Worm (Caenorhabditis elegans) whole organism, L4 larva: Measurements from ENCODE around the gene pho-9.

ENCODE experiments used
- D1046.2 ChIP-seq: fragments of 200-800 bp; sonication (Bioruptor generic); IDR thresholded peaks from 2 replicates; pipeline ENCODE4 v1.3.6; 2022; ENCODE audit warnings: missing genetic modification characterization, missing compliant biosample characterization
- Y105C5A.15 ChIP-seq: fragments of 200-800 bp; sonication (Bioruptor generic); IDR thresholded peaks from 2 replicates; pipeline ENCODE4 v1.3.6; 2022; ENCODE audit warnings: missing genetic modification characterization, missing compliant biosample characterization
- Y5F2A.4 ChIP-seq: fragments of 200-800 bp; sonication (Bioruptor generic); optimal IDR thresholded peaks from 2 replicates; lab custom pipeline; 2018; ENCODE audit warnings: mild to moderate bottlenecking, missing genetic modification characterization, missing compliant biosample characterization
- Y75B8A.6 ChIP-seq: fragments of 200-800 bp; sonication (Bioruptor generic); IDR thresholded peaks from 2 replicates; pipeline ENCODE4 v1.3.6; 2022; ENCODE audit warnings: missing genetic modification reagents, missing genetic modification characterization, missing compliant biosample characterization
- aha-1 ChIP-seq: fragments of 150-350 bp; peaks from one replicate; lab custom pipeline; 2014; ENCODE audit warnings: missing biosample characterization, missing genetic modification characterization
- aly-2 ChIP-seq: sonication (generic microtip); optimal IDR thresholded peaks from 2 replicates; lab custom pipeline; 2018; ENCODE audit warnings: missing biosample characterization, missing genetic modification characterization
- ceh-20 ChIP-seq: fragments of 200-800 bp; sonication (Bioruptor generic); IDR thresholded peaks from 2 replicates; pipeline ENCODE4 v1.3.6; 2022; ENCODE audit warnings: missing genetic modification reagents, missing genetic modification characterization, missing compliant biosample characterization
- ces-1 ChIP-seq: fragments of 150-350 bp; sonication (generic microtip); optimal IDR thresholded peaks from 4 replicates; lab custom pipeline; 2014; ENCODE audit warnings: missing biosample characterization, missing genetic modification reagents, missing genetic modification characterization
- daf-16 ChIP-seq, 3 experiments: sonication (generic microtip); optimal IDR thresholded peaks; 2 replicates each; lab custom pipeline; 2016 to 2017; ENCODE audit warnings: missing genetic modification characterization in 3 of 3, missing genetic modification reagents in 3 of 3, mild to moderate bottlenecking in 2 of 3, missing compliant biosample characterization in 2 of 3, missing biosample characterization in 1 of 3, moderate library complexity in 1 of 3
- daf-19 ChIP-seq: fragments of 200-800 bp; sonication (Bioruptor generic); conservative IDR thresholded peaks from 2 replicates; pipeline ENCODE4 v1.3.6; 2022; ENCODE audit warnings: missing genetic modification characterization, missing compliant biosample characterization
- dmd-6 ChIP-seq: fragments of 200-800 bp; sonication (Bioruptor generic); IDR thresholded peaks from 2 replicates; pipeline ENCODE4 v1.3.6; 2022; ENCODE audit warnings: missing genetic modification reagents, missing genetic modification characterization, missing compliant biosample characterization
- dmd-8 ChIP-seq: fragments of 200-800 bp; sonication (Bioruptor generic); IDR thresholded peaks from 2 replicates; pipeline ENCODE4 v1.3.6; 2022; ENCODE audit warnings: missing genetic modification characterization, missing compliant biosample characterization
- dmd-9 ChIP-seq: fragments of 200-800 bp; sonication (Bioruptor generic); IDR thresholded peaks from 2 replicates; pipeline ENCODE4 v1.3.6; 2022; ENCODE audit warnings: missing genetic modification reagents, missing genetic modification characterization, missing compliant biosample characterization
- duxl-1 ChIP-seq: sonication (generic microtip); optimal IDR thresholded peaks from 2 replicates; lab custom pipeline; 2016; ENCODE audit warnings: mild to moderate bottlenecking, missing genetic modification characterization, moderate library complexity, missing compliant biosample characterization; ENCODE audit not compliant: poor library complexity
- gei-8 ChIP-seq: fragments of 200-800 bp; sonication (Bioruptor generic); optimal IDR thresholded peaks from 2 replicates; lab custom pipeline; 2018; ENCODE audit warnings: mild to moderate bottlenecking, missing genetic modification characterization, missing compliant biosample characterization
- hlh-11 ChIP-seq: fragments of 200-800 bp; sonication (Bioruptor generic); optimal IDR thresholded peaks from 2 replicates; lab custom pipeline; 2018; ENCODE audit warnings: mild to moderate bottlenecking, missing genetic modification characterization, missing compliant biosample characterization
- hlh-30 ChIP-seq: sonication (generic microtip); optimal IDR thresholded peaks from 2 replicates; lab custom pipeline; 2017; ENCODE audit warnings: antibody characterized with exemption, mild to moderate bottlenecking, missing genetic modification characterization, missing compliant biosample characterization; ENCODE audit not compliant: insufficient read depth
- hmg-1.1 ChIP-seq: fragments of 200-800 bp; sonication (Bioruptor generic); IDR thresholded peaks from 2 replicates; pipeline ENCODE4 v1.3.6; 2022; ENCODE audit warnings: missing genetic modification reagents, missing genetic modification characterization, missing compliant biosample characterization
- jun-1 ChIP-seq: fragments of 150-350 bp; optimal IDR thresholded peaks from 2 replicates; lab custom pipeline; 2014; ENCODE audit warnings: missing biosample characterization, missing genetic modification reagents, missing genetic modification characterization
- lim-7 ChIP-seq: fragments of 200-800 bp; sonication (Bioruptor generic); IDR thresholded peaks from 2 replicates; pipeline ENCODE4 v1.3.6; 2022; ENCODE audit warnings: missing genetic modification characterization, missing compliant biosample characterization
- lin-15B ChIP-seq: fragments of 150-350 bp; sonication (generic microtip); optimal IDR thresholded peaks from 3 replicates; lab custom pipeline; 2014; ENCODE audit warnings: missing biosample characterization, missing genetic modification characterization
- lin-38 ChIP-seq: fragments of 200-800 bp; sonication (Bioruptor generic); IDR thresholded peaks from 2 replicates; pipeline ENCODE4 v1.3.6; 2022; ENCODE audit warnings: missing genetic modification reagents, missing genetic modification characterization, missing compliant biosample characterization
- lsy-2 ChIP-seq, 2 experiments: fragments of 150-350 bp in 1 of 2; sonication (generic microtip) in 1 of 2; optimal IDR thresholded peaks; 2 replicates each; lab custom pipeline; 2014 to 2017; ENCODE audit warnings: missing biosample characterization in 2 of 2, missing genetic modification characterization in 2 of 2
- madf-5 ChIP-seq, 2 experiments: fragments of 200-800 bp; sonication (Bioruptor generic); IDR thresholded peaks; 2 replicates each; pipeline ENCODE4 v1.3.6; 2022; ENCODE audit warnings: missing compliant biosample characterization in 2 of 2, missing genetic modification characterization in 2 of 2
- madf-9 ChIP-seq: fragments of 200-800 bp; sonication (Bioruptor generic); conservative IDR thresholded peaks from 2 replicates; pipeline ENCODE4 v1.3.6; 2022; ENCODE audit warnings: missing genetic modification reagents, missing genetic modification characterization, missing compliant biosample characterization
- mxl-3 ChIP-seq: fragments of 200-800 bp; sonication (Bioruptor generic); optimal IDR thresholded peaks from 2 replicates; lab custom pipeline; 2018; ENCODE audit warnings: mild to moderate bottlenecking, missing genetic modification characterization, missing compliant biosample characterization
- nhr-111 ChIP-seq: fragments of 200-800 bp; sonication (Bioruptor generic); optimal IDR thresholded peaks from 2 replicates; lab custom pipeline; 2018; ENCODE audit warnings: mild to moderate bottlenecking, missing genetic modification characterization, missing compliant biosample characterization
- nhr-25 ChIP-seq: sonication (generic microtip); optimal IDR thresholded peaks from 2 replicates; lab custom pipeline; 2017; ENCODE audit warnings: missing genetic modification characterization, mild to moderate bottlenecking, missing compliant biosample characterization, antibody characterized with exemption, moderate library complexity, borderline replicate concordance; ENCODE audit not compliant: insufficient read depth
- nhr-28 ChIP-seq: fragments of 150-350 bp; optimal IDR thresholded peaks from 2 replicates; lab custom pipeline; 2014; ENCODE audit warnings: missing biosample characterization, missing genetic modification characterization
- nhr-41 ChIP-seq: fragments of 200-800 bp; sonication (Bioruptor generic); IDR thresholded peaks from 2 replicates; pipeline ENCODE4 v1.3.6; 2022; ENCODE audit warnings: missing genetic modification reagents, missing genetic modification characterization, missing compliant biosample characterization
- nhr-42 ChIP-seq: fragments of 200-800 bp; sonication (Bioruptor generic); IDR thresholded peaks from 2 replicates; pipeline ENCODE4 v1.3.6; 2022; ENCODE audit warnings: missing genetic modification characterization, missing compliant biosample characterization
- nhr-48 ChIP-seq: sonication (generic microtip); optimal IDR thresholded peaks from 2 replicates; lab custom pipeline; 2016; ENCODE audit warnings: mild to moderate bottlenecking, missing genetic modification characterization, missing compliant biosample characterization
- pha-4 ChIP-seq, 2 experiments: fragments of 150-350 bp in 1 of 2; fragments of 200-800 bp in 1 of 2; sonication (Bioruptor generic) in 1 of 2; IDR thresholded peaks in 1 of 2; optimal IDR thresholded peaks in 1 of 2; 2 replicates each; pipeline versions ENCODE4 v1.3.6 to Lab custom; 2014 to 2022; ENCODE audit warnings: missing genetic modification characterization in 2 of 2, missing genetic modification reagents in 2 of 2, missing biosample characterization in 1 of 2, missing compliant biosample characterization in 1 of 2
- pqm-1 ChIP-seq: sonication (generic microtip); optimal IDR thresholded peaks from 2 replicates; lab custom pipeline; 2017; ENCODE audit warnings: missing biosample characterization, missing genetic modification characterization
- snpc-1.2 ChIP-seq: fragments of 200-800 bp; sonication (Bioruptor generic); IDR thresholded peaks from 2 replicates; pipeline ENCODE4 v1.3.6; 2022; ENCODE audit warnings: missing genetic modification reagents, missing genetic modification characterization, missing compliant biosample characterization
- snpc-4 ChIP-seq: fragments of 150-350 bp; optimal IDR thresholded peaks from 2 replicates; lab custom pipeline; 2014; ENCODE audit warnings: missing biosample characterization, missing genetic modification characterization
- spr-1 ChIP-seq: sonication (generic microtip); optimal IDR thresholded peaks from 2 replicates; lab custom pipeline; 2016; ENCODE audit warnings: mild to moderate bottlenecking, missing genetic modification characterization, missing compliant biosample characterization
- spr-3 ChIP-seq: fragments of 200-800 bp; sonication (Bioruptor generic); optimal IDR thresholded peaks from 2 replicates; lab custom pipeline; 2018; ENCODE audit warnings: mild to moderate bottlenecking, missing genetic modification characterization, missing compliant biosample characterization
- tag-97 ChIP-seq: fragments of 200-800 bp; sonication (Bioruptor generic); IDR thresholded peaks from 2 replicates; pipeline ENCODE4 v1.3.6; 2022; ENCODE audit warnings: missing genetic modification characterization, missing compliant biosample characterization
- zfp-3 ChIP-seq: fragments of 200-800 bp; sonication (Bioruptor generic); conservative IDR thresholded peaks from 2 replicates; pipeline ENCODE4 v1.3.6; 2022; ENCODE audit warnings: missing genetic modification reagents, missing genetic modification characterization, missing compliant biosample characterization
- zip-11 ChIP-seq: fragments of 200-800 bp; sonication (Bioruptor generic); IDR thresholded peaks from 2 replicates; pipeline ENCODE4 v1.3.6; 2022; ENCODE audit warnings: missing genetic modification characterization, missing compliant biosample characterization

pho-9 gene

DNA sequence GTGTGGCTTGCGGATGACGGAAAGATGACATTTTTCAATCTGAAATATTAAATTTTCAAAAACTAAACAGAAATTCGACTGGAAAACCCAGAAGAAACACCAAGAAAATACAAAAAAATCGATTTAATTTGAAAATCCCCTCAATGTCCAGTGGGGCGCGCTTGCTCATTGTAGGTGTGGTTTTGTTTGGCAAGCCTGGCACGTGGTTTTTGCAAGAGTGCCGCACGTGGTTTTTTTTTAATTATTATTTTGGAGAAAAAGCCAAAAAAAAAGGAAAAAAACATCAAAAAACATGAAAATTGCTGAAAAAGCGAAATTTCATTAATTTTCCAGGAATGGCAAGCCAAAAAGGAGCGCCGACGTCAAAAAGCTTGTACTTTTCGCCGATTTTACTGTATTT is 8.0 kb upstream of the pho-9 start, which contains the start of gene swsn-3 (continued):
- TF ChIP-seq dmd-6 (peak; percentile 49; the same call in 1 of the 2 replicates), madf-5 (GFP tag; IDR thresholded peaks at IDR 0.05; lab: Robert Waterston, UW) (no peak), pha-4 (GFP tag; IDR thresholded peaks at IDR 0.05; lab: Robert Waterston, UW) (peak; percentile 83), pha-4 (tag; optimal IDR thresholded peaks at IDR 0.05; lab: Kevin White, UChicago) (no peak), ceh-20 (no peak), daf-16 (GFP tag; optimal IDR thresholded peaks at IDR 0.05; lab: Kevin White, UChicago) (peak in 1 of 2 experiments; percentile 36), daf-16 (tag; optimal IDR thresholded peaks at IDR 0.05; lab: Kevin White, UChicago) (peak; percentile 54), gei-8 (no peak), Y5F2A.4 (GFP tag; lab: Kevin White, UChicago) (no peak), nhr-111 (GFP tag; lab: Kevin White, UChicago) (no peak), ces-1 (peak; percentile 27), jun-1 (tag; lab: Kevin White, UChicago) (no peak), Y75B8A.6 (peak; percentile 45; the same call in 1 of the 2 replicates), nhr-48 (peak; percentile 56), dmd-8 (GFP tag; lab: Robert Waterston, UW) (no peak), zfp-3 (GFP tag; lab: Robert Waterston, UW) (no peak), spr-1 (peak; percentile 68), lim-7 (no peak), hmg-1.1 (GFP tag; lab: Robert Waterston, UW) (peak; percentile 77), aly-2 (tag; lab: Kevin White, UChicago) (no peak), mxl-3 (GFP tag; lab: Kevin White, UChicago) (no peak)
- TF ChIP-seq, all 104 proteins: peak for 52

DNA sequence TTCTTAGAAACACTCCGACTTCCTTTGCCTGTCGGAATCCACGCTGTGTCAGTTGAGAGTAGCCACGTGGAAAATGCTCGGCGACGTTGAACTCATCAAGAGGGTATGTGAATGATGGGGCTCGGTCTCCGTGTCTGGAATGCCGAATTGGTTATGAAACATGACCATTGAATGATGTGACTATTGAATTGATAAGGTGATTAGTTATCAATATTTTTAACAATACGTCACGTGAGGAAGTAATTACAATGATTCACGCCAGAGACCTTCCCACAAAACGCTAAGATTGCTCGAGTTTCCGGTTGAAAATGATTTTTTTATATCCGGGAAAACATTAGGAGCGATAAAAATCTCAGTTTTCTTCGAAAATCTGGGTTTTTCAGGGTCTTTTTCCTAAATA is 1.3 kb downstream of the pho-9 start:
- TF ChIP-seq nhr-41 = no peak
- no peak for TF ChIP-seq dmd-9
- no peak for TF ChIP-seq tag-97 (GFP tag; lab: Robert Waterston, UW)
- no peak for TF ChIP-seq spr-3
- TF ChIP-seq duxl-1 (tag; lab: Kevin White, UChicago) = no peak
- TF ChIP-seq Y75B8A.6 = no peak
- TF ChIP-seq D1046.2 (GFP tag; lab: Robert Waterston, UW) = no peak
- peak; percentile 49 for TF ChIP-seq nhr-28 (tag; lab: Kevin White, UChicago)
- TF ChIP-seq madf-5 (GFP tag; IDR thresholded peaks at IDR 0.05; lab: Robert Waterston, UW) = no peak
- TF ChIP-seq lin-38 (GFP tag; lab: Robert Waterston, UW) = peak; percentile 21; the same call in 1 of the 2 replicates
- no peak for TF ChIP-seq lin-15B
- TF ChIP-seq hlh-30 (tag; lab: Kevin White, UChicago) = peak; percentile 7
- peak; percentile 31 for TF ChIP-seq pqm-1 (tag; lab: Kevin White, UChicago)
- peak; percentile 23 for TF ChIP-seq hlh-11 (tag; lab: Kevin White, UChicago)
- peak; percentile 46; the same call in 1 of the 2 replicates for TF ChIP-seq dmd-6
- TF ChIP-seq snpc-4 (tag; lab: Kevin White, UChicago) = no peak
- TF ChIP-seq nhr-42 (GFP tag; lab: Robert Waterston, UW) = no peak
- TF ChIP-seq daf-16 (GFP tag; optimal IDR thresholded peaks at IDR 0.05; lab: Kevin White, UChicago) = no peak
- peak; percentile 17 for TF ChIP-seq daf-16 (tag; optimal IDR thresholded peaks at IDR 0.05; lab: Kevin White, UChicago)

DNA sequence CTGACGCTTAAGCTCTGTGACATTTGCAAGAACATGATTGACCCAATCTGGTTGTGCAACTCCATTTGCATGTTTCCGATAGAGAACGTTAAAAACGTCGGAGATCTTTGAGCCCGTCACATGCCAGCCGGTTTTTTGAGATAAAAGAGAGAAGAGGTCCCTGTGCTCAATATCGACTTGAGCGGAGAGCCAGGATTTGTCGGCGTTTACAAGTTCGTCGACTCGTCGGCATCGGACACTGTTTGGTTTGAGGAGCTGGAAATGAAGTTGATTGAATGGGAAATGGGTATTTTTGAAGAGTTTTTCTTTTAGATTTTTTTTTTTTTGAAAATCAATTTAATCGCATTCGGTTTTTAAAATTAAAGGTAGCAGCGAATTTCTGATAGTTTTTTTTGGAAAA is 2.5 kb downstream of the pho-9 start:
- no peak for TF ChIP-seq nhr-25 (tag; lab: Kevin White, UChicago)
- TF ChIP-seq aha-1 (tag; lab: Kevin White, UChicago) = peak; percentile 53
- TF ChIP-seq, all 104 proteins: peak for 1

DNA sequence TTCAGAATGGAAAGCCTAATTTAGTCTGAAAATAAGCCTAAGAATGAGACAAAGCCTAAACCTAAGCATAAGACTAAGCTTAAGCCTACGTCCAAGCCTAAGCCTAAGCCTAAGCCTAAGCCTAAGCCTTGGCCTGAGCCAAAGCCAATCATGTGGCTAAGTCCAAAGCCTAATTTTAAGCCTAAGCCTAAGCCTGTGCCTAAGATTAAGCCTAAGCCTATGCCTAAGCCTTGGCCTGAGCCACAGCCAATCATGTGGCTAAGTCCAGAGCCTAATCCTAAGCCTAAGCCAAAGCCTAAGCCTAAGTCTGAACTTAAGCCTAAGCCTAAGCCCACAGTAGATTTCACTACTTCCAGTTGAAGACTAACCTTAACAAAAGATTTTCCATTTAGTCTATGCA is 3.1 kb downstream of the pho-9 start:
- TF ChIP-seq snpc-1.2 (GFP tag; lab: Robert Waterston, UW) (no peak), dmd-9 (no peak), daf-19 (no peak), hlh-30 (tag; lab: Kevin White, UChicago) (no peak), ceh-20 (no peak), zip-11 (no peak), lim-7 (no peak), nhr-41 (no peak), lsy-2 (tag; optimal IDR thresholded peaks at IDR 0.05; lab: Kevin White, UChicago) (no peak), madf-9 (GFP tag; lab: Robert Waterston, UW) (0 out of 2 replicates have a peak, but pooled peaks have one; percentile 7), Y105C5A.15 (GFP tag; lab: Robert Waterston, UW) (0 out of 2 replicates have a peak, but pooled peaks have one; percentile 34)
